Fruit fly (Drosophila melanogaster) whole organism, embryonic: Measurements from ENCODE around the gene CG18213.

Experiments used
- B-H1 ChIP-seq: fragments of 200-800 bp; sonication (Bioruptor generic); IDR thresholded peaks from 3 replicates; pipeline ENCODE4 v1.3.6; 2022; ENCODE audit warnings: missing biosample characterization, missing genetic modification characterization
- Bgb ChIP-seq: fragments of 200-800 bp; sonication (Bioruptor generic); IDR thresholded peaks from 2 replicates; pipeline ENCODE4 v1.3.6; 2022; ENCODE audit warnings: missing biosample characterization, missing genetic modification characterization; ENCODE audit not compliant: partially characterized antibody
- BtbVII ChIP-seq: fragments of 200-800 bp; sonication (Bioruptor generic); optimal IDR thresholded peaks from 3 replicates; lab custom pipeline; 2017; ENCODE audit warnings: missing biosample characterization, mild to moderate bottlenecking, missing genetic modification characterization
- CG10209 ChIP-seq: fragments of 200-800 bp; sonication (Bioruptor generic); optimal IDR thresholded peaks from 3 replicates; lab custom pipeline; 2017; ENCODE audit warnings: missing biosample characterization, mild to moderate bottlenecking, missing genetic modification characterization, missing genetic modification reagents
- CG10543 ChIP-seq: fragments of 200-800 bp; sonication (Bioruptor generic); optimal IDR thresholded peaks from 3 replicates; lab custom pipeline; 2017; ENCODE audit warnings: missing biosample characterization, mild to moderate bottlenecking, missing genetic modification characterization, moderate library complexity
- CG11093 ChIP-seq: fragments of 200-800 bp; sonication (Bioruptor generic); IDR thresholded peaks from 3 replicates; pipeline ENCODE4 v1.3.6; 2022; ENCODE audit warnings: missing biosample characterization, missing genetic modification characterization
- CG14860 ChIP-seq: fragments of 200-800 bp; sonication (Bioruptor generic); IDR thresholded peaks from 3 replicates; pipeline ENCODE4 v1.3.6; 2022; ENCODE audit warnings: missing biosample characterization, missing genetic modification characterization; ENCODE audit not compliant: partially characterized antibody
- CG15011 ChIP-seq: fragments of 200-800 bp; sonication (Bioruptor generic); optimal IDR thresholded peaks from 3 replicates; lab custom pipeline; 2018; ENCODE audit warnings: missing biosample characterization, mild to moderate bottlenecking, missing genetic modification characterization
- CG15269 ChIP-seq: fragments of 200-800 bp; sonication (Bioruptor generic); optimal IDR thresholded peaks from 2 replicates; lab custom pipeline; 2018; ENCODE audit warnings: missing biosample characterization, mild to moderate bottlenecking, missing genetic modification characterization, moderate library complexity
- CG15479 ChIP-seq: fragments of 200-800 bp; sonication (Bioruptor generic); optimal IDR thresholded peaks from 3 replicates; lab custom pipeline; 2019; ENCODE audit warnings: missing biosample characterization, mild to moderate bottlenecking, missing genetic modification characterization, moderate library complexity
- CG16779 ChIP-seq: fragments of 200-800 bp; sonication (Bioruptor generic); IDR thresholded peaks from 2 replicates; pipeline ENCODE4 v1.3.6; 2022; ENCODE audit warnings: missing biosample characterization, missing genetic modification characterization
- CG18262 ChIP-seq: fragments of 200-800 bp; optimal IDR thresholded peaks from 3 replicates; lab custom pipeline; 2019; ENCODE audit warnings: missing biosample characterization, mild to moderate bottlenecking, missing genetic modification characterization, moderate library complexity
- CG3163 ChIP-seq: fragments of 200-800 bp; sonication (Bioruptor generic); optimal IDR thresholded peaks from 3 replicates; lab custom pipeline; 2016; ENCODE audit warnings: missing biosample characterization, missing genetic modification characterization
- CG32532 ChIP-seq: fragments of 200-800 bp; sonication (Bioruptor generic); IDR thresholded peaks from 2 replicates; pipeline ENCODE4 v1.3.6; 2022; ENCODE audit warnings: missing biosample characterization, missing genetic modification characterization
- CG32772 ChIP-seq: fragments of 200-800 bp; sonication (Bioruptor generic); IDR thresholded peaks from 2 replicates; pipeline ENCODE4 v1.3.6; 2022; ENCODE audit warnings: missing biosample characterization, missing genetic modification characterization
- CG34224 ChIP-seq: fragments of 200-800 bp; sonication (Bioruptor generic); IDR thresholded peaks from 3 replicates; pipeline ENCODE4 v1.3.6; 2022; ENCODE audit warnings: missing biosample characterization, missing genetic modification characterization; ENCODE audit not compliant: partially characterized antibody
- CG4617 ChIP-seq: fragments of 200-800 bp; sonication (Bioruptor generic); optimal IDR thresholded peaks from 3 replicates; lab custom pipeline; 2016; ENCODE audit warnings: missing biosample characterization, missing genetic modification characterization, borderline replicate concordance
- CG6654 ChIP-seq: fragments of 200-800 bp; sonication (Bioruptor generic); optimal IDR thresholded peaks from 2 replicates; lab custom pipeline; 2017; ENCODE audit warnings: missing biosample characterization, mild to moderate bottlenecking, missing genetic modification characterization
- CG7745 ChIP-seq: fragments of 200-800 bp; sonication (Bioruptor generic); optimal IDR thresholded peaks from 2 replicates; lab custom pipeline; 2018; ENCODE audit warnings: missing biosample characterization, mild to moderate bottlenecking, missing genetic modification characterization, moderate library complexity
- CG7839 ChIP-seq: fragments of 200-800 bp; sonication (Bioruptor generic); optimal IDR thresholded peaks from 3 replicates; lab custom pipeline; 2018; ENCODE audit warnings: missing biosample characterization, mild to moderate bottlenecking, missing genetic modification characterization, moderate library complexity
- CG7963 ChIP-seq: fragments of 200-800 bp; sonication (Bioruptor generic); IDR thresholded peaks from 3 replicates; pipeline ENCODE4 v1.3.6; 2022; ENCODE audit warnings: missing biosample characterization, missing genetic modification characterization; ENCODE audit not compliant: partially characterized antibody
- D19B ChIP-seq: fragments of 200-800 bp; sonication (Bioruptor generic); optimal IDR thresholded peaks from 2 replicates; lab custom pipeline; 2017; ENCODE audit warnings: missing biosample characterization, mild to moderate bottlenecking, missing genetic modification characterization
- Dad ChIP-seq: fragments of 200-800 bp; sonication (Bioruptor generic); optimal IDR thresholded peaks from 3 replicates; lab custom pipeline; 2016; ENCODE audit warnings: missing biosample characterization, missing genetic modification characterization
- Ets65A ChIP-seq: fragments of 200-800 bp; sonication (Bioruptor generic); peaks from one replicate; lab custom pipeline; 2016; ENCODE audit warnings: missing biosample characterization, missing genetic modification characterization
- H2.0 ChIP-seq: fragments of 200-800 bp; sonication (Bioruptor generic); IDR thresholded peaks from 2 replicates; pipeline ENCODE4 v1.3.6; 2022; ENCODE audit warnings: missing biosample characterization, missing genetic modification characterization
- HHEX ChIP-seq: fragments of 200-800 bp; sonication (Bioruptor generic); optimal IDR thresholded peaks from 3 replicates; lab custom pipeline; 2017; ENCODE audit warnings: missing biosample characterization, mild to moderate bottlenecking, missing genetic modification characterization, missing genetic modification reagents
- Hr51 ChIP-seq, 2 experiments: fragments of 200-800 bp; sonication (Bioruptor generic); optimal IDR thresholded peaks; 2 replicates in 1 of 2; 3 replicates in 1 of 2; lab custom pipeline; 2016 to 2018; ENCODE audit warnings: missing biosample characterization in 2 of 2, missing genetic modification characterization in 2 of 2, mild to moderate bottlenecking in 1 of 2, moderate library complexity in 1 of 2
- Max ChIP-seq: fragments of 200-800 bp; sonication (Bioruptor generic); optimal IDR thresholded peaks from 2 replicates; lab custom pipeline; 2016; ENCODE audit warnings: missing biosample characterization, mild to moderate bottlenecking, missing genetic modification characterization
- Mrtf ChIP-seq: fragments of 200-800 bp; sonication (Bioruptor generic); IDR thresholded peaks from 3 replicates; pipeline ENCODE4 v1.3.6; 2022; ENCODE audit warnings: missing biosample characterization, missing genetic modification characterization
- NC2β ChIP-seq: fragments of 200-800 bp; sonication (Bioruptor generic); optimal IDR thresholded peaks from 2 replicates; lab custom pipeline; 2016; ENCODE audit warnings: missing biosample characterization, missing genetic modification characterization
- NFAT ChIP-seq: fragments of 200-800 bp; sonication (Bioruptor generic); IDR thresholded peaks from 2 replicates; pipeline ENCODE4 v1.3.6; 2022; ENCODE audit warnings: missing biosample characterization, missing genetic modification characterization
- Oaz ChIP-seq: fragments of 200-800 bp; sonication (Bioruptor generic); IDR thresholded peaks from 2 replicates; pipeline ENCODE4 v1.3.6; 2022; ENCODE audit warnings: missing biosample characterization, missing genetic modification characterization
- Xbp1 ChIP-seq: fragments of 200-800 bp; sonication (Bioruptor generic); optimal IDR thresholded peaks from 3 replicates; lab custom pipeline; 2016; ENCODE audit warnings: missing biosample characterization, mild to moderate bottlenecking, missing genetic modification characterization
- ase ChIP-seq: fragments of 200-800 bp; sonication (Bioruptor generic); IDR thresholded peaks from 3 replicates; pipeline ENCODE4 v1.3.6; 2022; ENCODE audit warnings: missing biosample characterization, missing genetic modification characterization
- ash1 ChIP-seq: fragments of 200-800 bp; sonication (Bioruptor generic); optimal IDR thresholded peaks from 2 replicates; lab custom pipeline; 2018; ENCODE audit warnings: missing biosample characterization, mild to moderate bottlenecking, missing genetic modification characterization
- ato ChIP-seq: fragments of 200-800 bp; sonication (Bioruptor generic); IDR thresholded peaks from 2 replicates; pipeline ENCODE4 v1.3.6; 2022; ENCODE audit warnings: missing biosample characterization, missing genetic modification characterization; ENCODE audit not compliant: partially characterized antibody
- bowl ChIP-seq: fragments of 200-800 bp; sonication (Bioruptor generic); IDR thresholded peaks from 2 replicates; pipeline ENCODE4 v1.3.6; 2022; ENCODE audit warnings: missing biosample characterization, missing genetic modification characterization
- caup ChIP-seq: fragments of 200-800 bp; sonication (Bioruptor generic); optimal IDR thresholded peaks from 3 replicates; lab custom pipeline; 2017; ENCODE audit warnings: missing biosample characterization, mild to moderate bottlenecking, missing genetic modification characterization, moderate library complexity; ENCODE audit not compliant: severe bottlenecking
- chn ChIP-seq: fragments of 200-800 bp; sonication (Bioruptor generic); optimal IDR thresholded peaks from 2 replicates; lab custom pipeline; 2016; ENCODE audit warnings: missing biosample characterization, missing genetic modification characterization
- ci ChIP-seq: fragments of 200-800 bp; sonication (Bioruptor generic); IDR thresholded peaks from 3 replicates; pipeline ENCODE4 v1.3.6; 2022; ENCODE audit warnings: missing biosample characterization, missing genetic modification characterization
- fd3F ChIP-seq: fragments of 200-800 bp; sonication (Bioruptor generic); optimal IDR thresholded peaks from 2 replicates; lab custom pipeline; 2018; ENCODE audit warnings: missing biosample characterization, mild to moderate bottlenecking, missing genetic modification characterization, moderate library complexity
- gt ChIP-seq: fragments of 200-800 bp; sonication (Bioruptor generic); IDR thresholded peaks from 2 replicates; pipeline ENCODE4 v1.3.6; 2022; ENCODE audit warnings: missing biosample characterization, missing genetic modification characterization
- kay ChIP-seq: fragments of 200-800 bp; sonication (Bioruptor generic); optimal IDR thresholded peaks from 2 replicates; lab custom pipeline; 2016; ENCODE audit warnings: missing biosample characterization, missing genetic modification characterization
- lilli ChIP-seq: fragments of 200-800 bp; sonication (Bioruptor generic); optimal IDR thresholded peaks from 3 replicates; lab custom pipeline; 2016; ENCODE audit warnings: missing biosample characterization, missing genetic modification characterization
- lola ChIP-seq, 3 experiments: fragments of >200 bp in 2 of 3; fragments of 200-800 bp in 1 of 3; sonication (Bioruptor generic) in 1 of 3; optimal IDR thresholded peaks; 2 replicates each; lab custom pipeline; 2017 to 2019; ENCODE audit warnings: missing biosample characterization in 3 of 3, missing genetic modification characterization in 3 of 3, mild to moderate bottlenecking in 1 of 3, moderate library complexity in 1 of 3
- mld ChIP-seq: fragments of 200-800 bp; sonication (Bioruptor generic); IDR thresholded peaks from 3 replicates; pipeline ENCODE4 v1.3.6; 2022; ENCODE audit warnings: missing biosample characterization, missing genetic modification characterization; ENCODE audit not compliant: partially characterized antibody
- pb ChIP-seq: fragments of 200-800 bp; sonication (Bioruptor generic); optimal IDR thresholded peaks from 3 replicates; lab custom pipeline; 2016; ENCODE audit warnings: missing biosample characterization, missing genetic modification characterization
- sc ChIP-seq, 3 experiments: fragments of >200 bp in 2 of 3; fragments of 200-800 bp in 1 of 3; sonication (Bioruptor generic) in 1 of 3; optimal IDR thresholded peaks; 2 replicates in 2 of 3; 3 replicates in 1 of 3; lab custom pipeline; 2017; ENCODE audit warnings: mild to moderate bottlenecking in 1 of 3, missing biosample characterization in 1 of 3, missing genetic modification characterization in 1 of 3, missing genetic modification reagents in 1 of 3
- sima ChIP-seq: fragments of 200-800 bp; sonication (Bioruptor generic); optimal IDR thresholded peaks from 2 replicates; lab custom pipeline; 2016; ENCODE audit warnings: missing biosample characterization, missing genetic modification characterization

The CG18213 gene

DNA sequence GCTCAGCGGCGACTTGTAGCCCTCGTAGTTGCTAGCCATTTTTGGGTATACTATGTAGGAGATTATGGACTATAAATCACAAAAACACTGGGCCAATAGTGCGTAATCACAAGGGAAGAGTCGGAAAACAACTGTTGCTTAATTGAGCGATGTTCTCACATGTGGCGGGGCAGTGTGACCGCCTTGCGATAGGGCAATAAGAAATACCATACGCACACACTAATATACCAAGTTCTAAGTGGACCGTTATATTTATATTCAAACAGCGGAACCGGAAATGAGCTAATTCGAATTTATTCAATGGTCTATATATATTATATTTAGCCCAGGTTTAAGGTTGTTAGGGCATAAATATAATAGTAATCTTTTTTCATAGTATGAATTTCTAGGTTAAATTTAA lies 19.0 kb downstream of the CG18213 start, which contains the start of gene Adsl (continued):
- TF ChIP-seq ase: no peak
- TF ChIP-seq Ets65A (GFP tag; lab: Kevin White, UChicago): no peak
- TF ChIP-seq Oaz: no peak
- TF ChIP-seq pb (GFP tag; lab: Kevin White, UChicago): peak; percentile 11
- no peak for TF ChIP-seq CG11093 (GFP tag; lab: Robert Waterston, UW)
- TF ChIP-seq CG16779 (GFP tag; lab: Robert Waterston, UW): no peak
- no peak for TF ChIP-seq CG7963 (GFP tag; lab: Robert Waterston, UW)
- peak; percentile 57 for TF ChIP-seq Xbp1 (GFP tag; lab: Kevin White, UChicago)
- peak; percentile 51; the same call in 1 of the 2 replicates for TF ChIP-seq CG32532
- no peak for TF ChIP-seq CG32772 (GFP tag; lab: Robert Waterston, UW)
- no peak for TF ChIP-seq CG7839 (tag; lab: Kevin White, UChicago)
- TF ChIP-seq H2.0 (GFP tag; lab: Robert Waterston, UW): no peak
- peak; percentile 76 for TF ChIP-seq BtbVII (GFP tag; lab: Kevin White, UChicago)
- TF ChIP-seq CG10209 (GFP tag; lab: Kevin White, UChicago): peak; percentile 68
- peak; percentile 26; the same call in 1 of the 2 replicates for TF ChIP-seq ato (GFP tag; lab: Robert Waterston, UW)
- TF ChIP-seq Mrtf (GFP tag; lab: Robert Waterston, UW): no peak
- TF ChIP-seq CG15479: peak; percentile 5
- TF ChIP-seq fd3F (GFP tag; lab: Kevin White, UChicago): no peak
- no peak for TF ChIP-seq CG7745
- TF ChIP-seq lola (GFP tag; optimal IDR thresholded peaks at IDR 0.05; lab: Kevin White, UChicago): no peak
- TF ChIP-seq CG14860: no peak
- TF ChIP-seq Hr51 (GFP tag; optimal IDR thresholded peaks at IDR 0.05; lab: Kevin White, UChicago): peak in 1 of 2 experiments; percentile 9
- TF ChIP-seq sima (GFP tag; lab: Kevin White, UChicago): no peak
- no peak for TF ChIP-seq kay (GFP tag; lab: Kevin White, UChicago)
- peak; percentile 79 for TF ChIP-seq HHEX (GFP tag; lab: Kevin White, UChicago)
- TF ChIP-seq Max (GFP tag; lab: Kevin White, UChicago): peak; percentile 86
- peak; percentile 49; the same call in 1 of the 2 replicates for TF ChIP-seq Bgb
- no peak; the same call in 2 of the 3 replicates for TF ChIP-seq B-H1 (GFP tag; lab: Robert Waterston, UW)
- TF ChIP-seq NFAT (GFP tag; lab: Robert Waterston, UW): peak; percentile 8; the same call in 1 of the 2 replicates
- TF ChIP-seq CG15269: no peak
- peak; percentile 41 for TF ChIP-seq NC2β (GFP tag; lab: Kevin White, UChicago)
- TF ChIP-seq CG10543 (GFP tag; lab: Kevin White, UChicago): no peak
- TF ChIP-seq CG15011: peak; percentile 57
- TF ChIP-seq ash1 (GFP tag; lab: Kevin White, UChicago): peak; percentile 5
- peak; percentile 89 for TF ChIP-seq caup (GFP tag; lab: Kevin White, UChicago)
- TF ChIP-seq lilli (GFP tag; lab: Kevin White, UChicago): no peak
- TF ChIP-seq D19B (GFP tag; lab: Kevin White, UChicago): peak; percentile 21
- peak; percentile 33 for TF ChIP-seq Dad (GFP tag; lab: Kevin White, UChicago)
- TF ChIP-seq CG6654: peak; percentile 7
- no peak for TF ChIP-seq CG4617 (GFP tag; lab: Kevin White, UChicago)
- peak; percentile 43; the same call in 2 of the 3 replicates for TF ChIP-seq CG34224 (GFP tag; lab: Robert Waterston, UW)
- TF ChIP-seq CG3163: no peak
- TF ChIP-seq mld (GFP tag; lab: Robert Waterston, UW): no peak
- no peak for TF ChIP-seq chn (GFP tag; lab: Kevin White, UChicago)
- peak; percentile 91 for TF ChIP-seq ci (GFP tag; lab: Robert Waterston, UW)
- no peak for TF ChIP-seq bowl (GFP tag; lab: Robert Waterston, UW)
- TF ChIP-seq sc (optimal IDR thresholded peaks at IDR 0.05; lab: Kevin White, UChicago): no peak
- TF ChIP-seq sc (GFP tag; optimal IDR thresholded peaks at IDR 0.05; lab: Kevin White, UChicago): peak; percentile 67
- TF ChIP-seq gt: no peak
- no peak for TF ChIP-seq CG18262
